Worm (Caenorhabditis elegans) whole organism, L2 larva: Measurements from ENCODE around the gene Y81B9A.4.
A peak's percentile ranks its signal among the peaks of the same experiment; 100 is the strongest.

Experiments used
- C34F6.9 ChIP-seq: fragments of 150-350 bp; optimal IDR thresholded peaks from 2 replicates; lab custom pipeline; 2014; ENCODE audit warnings: missing biosample characterization, missing genetic modification characterization
- R02D3.7 ChIP-seq: fragments of 150-350 bp; optimal IDR thresholded peaks from 2 replicates; lab custom pipeline; 2014; ENCODE audit warnings: missing biosample characterization, missing genetic modification characterization
- alr-1 ChIP-seq: fragments of 150-350 bp; optimal IDR thresholded peaks from 2 replicates; lab custom pipeline; 2014; ENCODE audit warnings: missing biosample characterization, missing genetic modification characterization
- aly-2 ChIP-seq: fragments of 150-350 bp; optimal IDR thresholded peaks from 2 replicates; lab custom pipeline; 2014; ENCODE audit warnings: missing biosample characterization, missing genetic modification characterization
- ama-1 ChIP-seq: fragments of 150-350 bp; optimal IDR thresholded peaks from 2 replicates; lab custom pipeline; 2018; ENCODE audit warnings: inconsistent platforms
- blmp-1 ChIP-seq: sonication (generic microtip); optimal IDR thresholded peaks from 2 replicates; lab custom pipeline; 2017; ENCODE audit warnings: missing genetic modification characterization, mild to moderate bottlenecking, missing compliant biosample characterization, antibody characterized with exemption, moderate library complexity; ENCODE audit not compliant: insufficient read depth
- ceh-16 ChIP-seq: fragments of 150-350 bp; optimal IDR thresholded peaks from 2 replicates; lab custom pipeline; 2014; ENCODE audit warnings: missing biosample characterization, missing genetic modification characterization
- ceh-82 ChIP-seq: fragments of 150-350 bp; optimal IDR thresholded peaks from 2 replicates; lab custom pipeline; 2014; ENCODE audit warnings: missing biosample characterization, missing genetic modification characterization
- dmd-4 ChIP-seq: sonication (generic microtip); optimal IDR thresholded peaks from 2 replicates; lab custom pipeline; 2017; ENCODE audit warnings: missing biosample characterization, missing genetic modification characterization
- egl-27 ChIP-seq: sonication (generic microtip); optimal IDR thresholded peaks from 3 replicates; lab custom pipeline; 2017; ENCODE audit warnings: missing biosample characterization, missing genetic modification reagents, missing genetic modification characterization
- elt-1 ChIP-seq: fragments of 150-350 bp; optimal IDR thresholded peaks from 2 replicates; lab custom pipeline; 2014; ENCODE audit warnings: missing biosample characterization, missing genetic modification characterization
- elt-3 ChIP-seq: sonication (generic microtip); optimal IDR thresholded peaks from 2 replicates; lab custom pipeline; 2017; ENCODE audit warnings: missing biosample characterization, missing genetic modification characterization
- fos-1 ChIP-seq: fragments of 150-350 bp; optimal IDR thresholded peaks from 2 replicates; lab custom pipeline; 2014; ENCODE audit warnings: missing biosample characterization, missing genetic modification characterization
- gmeb-1 ChIP-seq: fragments of 150-350 bp; optimal IDR thresholded peaks from 2 replicates; lab custom pipeline; 2014; ENCODE audit warnings: missing biosample characterization, missing genetic modification characterization
- lin-11 ChIP-seq: fragments of 150-350 bp; sonication (generic microtip); optimal IDR thresholded peaks from 2 replicates; lab custom pipeline; 2014; ENCODE audit warnings: missing biosample characterization, missing genetic modification characterization, inconsistent platforms, mixed read lengths
- lin-13 ChIP-seq: fragments of 150-350 bp; optimal IDR thresholded peaks from 2 replicates; lab custom pipeline; 2014; ENCODE audit warnings: missing biosample characterization, missing genetic modification reagents, missing genetic modification characterization
- lin-39 ChIP-seq: fragments of 150-350 bp; optimal IDR thresholded peaks from 2 replicates; lab custom pipeline; 2014; ENCODE audit warnings: missing biosample characterization, missing genetic modification reagents, missing genetic modification characterization
- mab-5 ChIP-seq: fragments of 150-350 bp; optimal IDR thresholded peaks from 2 replicates; lab custom pipeline; 2014; ENCODE audit warnings: missing biosample characterization, missing genetic modification characterization
- mbf-1 ChIP-seq: sonication (generic microtip); optimal IDR thresholded peaks from 2 replicates; lab custom pipeline; 2017; ENCODE audit warnings: missing biosample characterization, missing genetic modification characterization
- mdl-1 ChIP-seq, 2 experiments: fragments of 150-350 bp in 1 of 2; sonication (generic microtip) in 1 of 2; optimal IDR thresholded peaks; 2 replicates each; lab custom pipeline; 2017; ENCODE audit warnings: missing biosample characterization in 2 of 2, missing genetic modification characterization in 2 of 2
- nhr-10 ChIP-seq: sonication (generic microtip); optimal IDR thresholded peaks from 2 replicates; lab custom pipeline; 2017; ENCODE audit warnings: missing biosample characterization, missing genetic modification characterization
- nhr-129 ChIP-seq: fragments of 150-350 bp; optimal IDR thresholded peaks from 2 replicates; lab custom pipeline; 2014; ENCODE audit warnings: missing biosample characterization, missing genetic modification characterization
- nhr-21 ChIP-seq: fragments of 150-350 bp; optimal IDR thresholded peaks from 2 replicates; lab custom pipeline; 2014; ENCODE audit warnings: missing biosample characterization, missing genetic modification characterization
- nhr-23 ChIP-seq: fragments of 150-350 bp; optimal IDR thresholded peaks from 2 replicates; lab custom pipeline; 2014; ENCODE audit warnings: missing biosample characterization, missing genetic modification reagents, missing genetic modification characterization
- nhr-237 ChIP-seq: fragments of 150-350 bp; optimal IDR thresholded peaks from 2 replicates; lab custom pipeline; 2014; ENCODE audit warnings: missing biosample characterization, missing genetic modification characterization
- nhr-25 ChIP-seq: fragments of 150-350 bp; sonication (generic microtip); optimal IDR thresholded peaks from 3 replicates; lab custom pipeline; 2014; ENCODE audit warnings: missing biosample characterization, missing genetic modification characterization
- nhr-6 ChIP-seq: fragments of 150-350 bp; optimal IDR thresholded peaks from 2 replicates; lab custom pipeline; 2014; ENCODE audit warnings: missing biosample characterization, missing genetic modification characterization
- nhr-77 ChIP-seq: fragments of 150-350 bp; optimal IDR thresholded peaks from 2 replicates; lab custom pipeline; 2014; ENCODE audit warnings: missing biosample characterization, missing genetic modification characterization
- peb-1 ChIP-seq: fragments of 150-350 bp; optimal IDR thresholded peaks from 2 replicates; lab custom pipeline; 2014; ENCODE audit warnings: missing biosample characterization, missing genetic modification characterization
- sem-4 ChIP-seq: fragments of 150-350 bp; optimal IDR thresholded peaks from 2 replicates; lab custom pipeline; 2014; ENCODE audit warnings: missing biosample characterization, missing genetic modification reagents, missing genetic modification characterization
- skn-1 ChIP-seq: sonication (generic microtip); optimal IDR thresholded peaks from 2 replicates; lab custom pipeline; 2017; ENCODE audit warnings: missing biosample characterization, missing genetic modification characterization
- sma-3 ChIP-seq: sonication (generic microtip); optimal IDR thresholded peaks from 2 replicates; lab custom pipeline; 2016; ENCODE audit warnings: missing genetic modification reagents, missing genetic modification characterization, missing compliant biosample characterization
- sma-9 ChIP-seq, 2 experiments: fragments of 150-350 bp in 1 of 2; sonication (generic microtip) in 1 of 2; optimal IDR thresholded peaks; 2 replicates each; lab custom pipeline; 2014 to 2016; ENCODE audit warnings: missing genetic modification characterization in 2 of 2, mild to moderate bottlenecking in 1 of 2, missing biosample characterization in 1 of 2, missing compliant biosample characterization in 1 of 2, missing genetic modification reagents in 1 of 2, moderate library complexity in 1 of 2
- snpc-4 ChIP-seq: fragments of 150-350 bp; optimal IDR thresholded peaks from 2 replicates; lab custom pipeline; 2014; ENCODE audit warnings: missing biosample characterization, missing genetic modification characterization
- unc-39 ChIP-seq: fragments of 150-350 bp; optimal IDR thresholded peaks from 2 replicates; lab custom pipeline; 2014; ENCODE audit warnings: missing biosample characterization, missing genetic modification characterization
- unc-55 ChIP-seq: fragments of 150-350 bp; sonication (generic microtip); optimal IDR thresholded peaks from 3 replicates; lab custom pipeline; 2014; ENCODE audit warnings: missing biosample characterization, missing genetic modification reagents, missing genetic modification characterization
- unc-62 ChIP-seq: fragments of 150-350 bp; optimal IDR thresholded peaks from 2 replicates; lab custom pipeline; 2014; ENCODE audit warnings: missing biosample characterization, missing genetic modification reagents, missing genetic modification characterization
- zag-1 ChIP-seq: fragments of 150-350 bp; optimal IDR thresholded peaks from 2 replicates; lab custom pipeline; 2014; ENCODE audit warnings: missing biosample characterization, missing genetic modification characterization
- ztf-1 ChIP-seq: fragments of 200-800 bp; sonication (Bioruptor generic); conservative IDR thresholded peaks from 2 replicates; pipeline ENCODE4 v1.3.6; 2022; ENCODE audit warnings: missing genetic modification characterization, missing compliant biosample characterization
- ztf-11 ChIP-seq: sonication (generic microtip); optimal IDR thresholded peaks from 2 replicates; lab custom pipeline; 2017; ENCODE audit warnings: missing biosample characterization, missing genetic modification characterization
- ztf-4 ChIP-seq: fragments of 150-350 bp; optimal IDR thresholded peaks from 2 replicates; lab custom pipeline; 2014; ENCODE audit warnings: missing biosample characterization, missing genetic modification characterization

Y81B9A.4 gene

DNA sequence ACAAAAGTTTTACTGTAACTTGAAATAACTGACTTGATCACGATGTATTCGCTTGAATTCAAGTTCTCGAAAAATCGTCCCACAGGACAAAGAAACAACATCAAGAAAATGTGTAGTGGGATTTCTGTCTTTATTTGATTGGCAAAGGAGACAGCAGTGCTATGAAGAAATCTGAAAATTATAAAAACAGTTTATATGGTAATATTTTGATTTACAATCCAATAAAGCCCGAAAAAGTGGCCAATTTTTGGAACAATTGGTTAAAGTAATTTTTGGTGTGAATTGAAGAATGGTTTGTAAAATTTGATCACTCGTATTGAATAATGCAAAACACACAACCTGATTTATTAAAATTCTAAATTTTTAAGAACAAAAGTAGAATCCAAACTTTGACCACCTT, at the start of gene Y81B9A.4:
TSS of gene Y81B9A.4 (minus strand) at position 101 of the 400 bp plus-strand sequence.
- TF ChIP-seq nhr-237 (tag; lab: Kevin White, UChicago) (no peak), dmd-4 (tag; lab: Kevin White, UChicago) (no peak), nhr-129 (tag; lab: Kevin White, UChicago) (no peak), elt-3 (no peak), egl-27 (no peak), ama-1 (lab: Kevin White, UChicago) (no peak), sma-9 (GFP tag; optimal IDR thresholded peaks at IDR 0.05; lab: Kevin White, UChicago) (no peak), sma-9 (tag; optimal IDR thresholded peaks at IDR 0.05; lab: Kevin White, UChicago) (no peak), blmp-1 (no peak), nhr-77 (no peak), nhr-10 (no peak), ceh-82 (tag; lab: Kevin White, UChicago) (no peak), ztf-1 (GFP tag; lab: Robert Waterston, UW) (no peak), nhr-6 (tag; lab: Kevin White, UChicago) (no peak), nhr-23 (tag; lab: Kevin White, UChicago) (no peak), zag-1 (tag; lab: Kevin White, UChicago) (no peak), alr-1 (tag; lab: Kevin White, UChicago) (no peak), lin-13 (GFP tag; lab: Kevin White, UChicago) (no peak), sem-4 (no peak), elt-1 (tag; lab: Kevin White, UChicago) (no peak)
- TF ChIP-seq, all 48 proteins: peak for 0

DNA sequence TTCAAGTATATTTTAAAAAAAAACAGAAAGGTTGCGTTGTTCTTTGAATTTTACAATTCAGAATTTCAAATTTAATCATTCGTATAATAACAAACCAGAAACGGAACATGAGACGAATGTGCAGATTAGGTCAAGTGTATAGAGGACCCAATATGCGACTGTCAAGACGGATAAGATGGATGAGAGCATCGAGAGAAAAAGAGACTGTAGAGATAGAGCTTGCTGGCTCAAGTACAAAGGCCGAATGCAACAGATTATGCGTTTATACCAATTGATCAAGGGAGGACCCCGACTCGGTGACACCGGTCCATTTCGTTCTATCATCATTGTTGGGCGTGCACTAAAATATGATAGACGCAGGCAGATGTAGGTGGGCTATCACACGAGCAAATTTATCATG, 49.6 kb upstream of the Y81B9A.4 start:
- no peak for TF ChIP-seq blmp-1
- TF ChIP-seq dmd-4 (tag; lab: Kevin White, UChicago) = no peak
- TF ChIP-seq egl-27 = no peak
- no peak for TF ChIP-seq nhr-77
- no peak for TF ChIP-seq gmeb-1 (tag; lab: Kevin White, UChicago)
- TF ChIP-seq elt-1 (tag; lab: Kevin White, UChicago) = no peak
- TF ChIP-seq, all 48 proteins: peak for 0

DNA sequence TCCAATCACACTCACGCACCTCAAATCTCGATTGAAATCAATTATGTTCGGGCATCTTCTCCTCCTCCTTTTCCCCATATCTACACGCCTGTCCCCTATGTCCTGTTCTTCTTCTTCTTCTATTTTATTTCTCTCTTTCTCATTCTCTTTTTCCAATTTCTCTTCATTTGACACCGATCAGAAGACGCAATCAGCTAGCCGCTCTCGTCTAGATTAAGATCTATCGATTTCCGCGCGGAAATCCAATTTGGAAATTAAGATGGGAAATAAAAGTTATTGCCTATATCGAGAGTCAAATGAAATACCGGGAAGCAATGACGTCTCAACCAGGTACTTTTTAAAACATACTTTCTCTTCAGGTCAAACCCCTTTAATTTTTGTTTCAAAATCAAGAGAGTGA, 47.7 kb upstream of the Y81B9A.4 start:
- no peak for TF ChIP-seq nhr-6 (tag; lab: Kevin White, UChicago)
- no peak for TF ChIP-seq egl-27
- TF ChIP-seq nhr-21 (tag; lab: Kevin White, UChicago) = peak; percentile 19
- no peak for TF ChIP-seq ama-1 (lab: Kevin White, UChicago)
- no peak for TF ChIP-seq unc-62 (GFP tag; lab: Kevin White, UChicago)
- peak; percentile 97 for TF ChIP-seq ceh-16
- TF ChIP-seq fos-1 (tag; lab: Kevin White, UChicago) = peak; percentile 6
- TF ChIP-seq nhr-10 = no peak
- TF ChIP-seq ceh-82 (tag; lab: Kevin White, UChicago) = no peak
- TF ChIP-seq C34F6.9 = peak; percentile 25
- TF ChIP-seq mdl-1 (tag; optimal IDR thresholded peaks at IDR 0.05; lab: Kevin White, UChicago) = no peak
- TF ChIP-seq unc-39 = no peak
- no peak for TF ChIP-seq ztf-4
- TF ChIP-seq aly-2 = no peak
- peak; percentile 72 for TF ChIP-seq elt-1 (tag; lab: Kevin White, UChicago)
- TF ChIP-seq mab-5 (tag; lab: Kevin White, UChicago) = no peak
- no peak for TF ChIP-seq lin-11 (tag; lab: Kevin White, UChicago)
- TF ChIP-seq unc-55 = no peak
- TF ChIP-seq nhr-25 (tag; lab: Kevin White, UChicago) = peak; percentile 23
- no peak for TF ChIP-seq lin-39 (tag; lab: Kevin White, UChicago)
- no peak for TF ChIP-seq ztf-1 (GFP tag; lab: Robert Waterston, UW)
- peak; percentile 50 for TF ChIP-seq sma-9 (GFP tag; optimal IDR thresholded peaks at IDR 0.05; lab: Kevin White, UChicago)
- no peak for TF ChIP-seq sma-9 (tag; optimal IDR thresholded peaks at IDR 0.05; lab: Kevin White, UChicago)
- no peak for TF ChIP-seq gmeb-1 (tag; lab: Kevin White, UChicago)
- no peak for TF ChIP-seq dmd-4 (tag; lab: Kevin White, UChicago)
- TF ChIP-seq alr-1 (tag; lab: Kevin White, UChicago) = no peak
- TF ChIP-seq ztf-11 (tag; lab: Kevin White, UChicago) = no peak
- no peak for TF ChIP-seq sma-3
- TF ChIP-seq skn-1 = no peak
- TF ChIP-seq snpc-4 (tag; lab: Kevin White, UChicago) = no peak
- no peak for TF ChIP-seq mbf-1 (tag; lab: Kevin White, UChicago)
- TF ChIP-seq blmp-1 = peak; percentile 14
- TF ChIP-seq sem-4 = peak; percentile 70
- no peak for TF ChIP-seq peb-1
- no peak for TF ChIP-seq nhr-77
- TF ChIP-seq R02D3.7 (tag; lab: Kevin White, UChicago) = no peak
- no peak for TF ChIP-seq zag-1 (tag; lab: Kevin White, UChicago)
- TF ChIP-seq elt-3 = no peak
- TF ChIP-seq nhr-237 (tag; lab: Kevin White, UChicago) = no peak
